Worm (Caenorhabditis elegans): Measurements from ENCODE around the gene tbx-41.

DNA sequence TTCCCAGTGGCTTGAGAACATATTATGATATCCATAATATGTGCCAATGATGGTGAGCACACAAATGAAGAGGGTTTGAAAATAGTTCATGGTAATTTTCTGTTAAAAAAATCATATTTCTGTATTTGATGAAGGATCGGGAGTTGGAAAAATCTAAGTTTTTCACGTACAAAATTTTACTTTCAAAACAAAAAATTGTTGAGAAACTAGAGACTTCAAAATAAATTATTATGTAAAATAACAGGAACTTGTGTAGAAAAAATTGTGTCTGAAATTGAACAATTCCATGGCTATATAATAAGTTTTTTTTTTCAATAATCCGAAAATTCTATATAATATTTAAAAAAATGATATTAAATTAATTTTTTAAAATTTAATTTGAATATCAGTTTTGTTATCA is 43.8 kb upstream of the tbx-41 start, which contains the start of gene C14E2.4:
- no peak for TF ChIP-seq ama-1 (optimal IDR thresholded peaks at IDR 0.05)
- no peak for TF ChIP-seq sea-1 (GFP tag; conservative IDR thresholded peaks at IDR 0.05)
